Worm (Caenorhabditis elegans) whole organism, L3 larva: Measurements from ENCODE around the gene K12H6.7.

Experiments used
- R02D3.7 ChIP-seq: fragments of 150-350 bp; optimal IDR thresholded peaks from 2 replicates; lab custom pipeline; 2014; ENCODE audit warnings: missing biosample characterization, missing genetic modification characterization
- ama-1 ChIP-seq: fragments of 150-350 bp; optimal IDR thresholded peaks from 2 replicates; lab custom pipeline; 2018
- ceh-16 ChIP-seq: sonication (generic microtip); optimal IDR thresholded peaks from 2 replicates; lab custom pipeline; 2017; ENCODE audit warnings: missing biosample characterization, missing genetic modification characterization
- ceh-9 ChIP-seq: sonication (generic microtip); optimal IDR thresholded peaks from 2 replicates; lab custom pipeline; 2018; ENCODE audit warnings: missing biosample characterization, missing genetic modification characterization
- daf-12 ChIP-seq: fragments of 150-350 bp; optimal IDR thresholded peaks from 2 replicates; lab custom pipeline; 2014; ENCODE audit warnings: missing biosample characterization, missing genetic modification reagents, missing genetic modification characterization
- egl-5 ChIP-seq: fragments of 150-350 bp; optimal IDR thresholded peaks from 2 replicates; lab custom pipeline; 2017; ENCODE audit warnings: missing biosample characterization, missing genetic modification reagents, missing genetic modification characterization, inconsistent platforms
- elt-1 ChIP-seq: fragments of 150-350 bp; optimal IDR thresholded peaks from 2 replicates; lab custom pipeline; 2014; ENCODE audit warnings: missing biosample characterization, missing genetic modification characterization
- elt-2 ChIP-seq: sonication (generic microtip); optimal IDR thresholded peaks from 2 replicates; lab custom pipeline; 2016; ENCODE audit warnings: missing genetic modification reagents, mild to moderate bottlenecking, missing genetic modification characterization, missing compliant biosample characterization
- elt-3 ChIP-seq, 3 experiments: fragments of 150-350 bp in 1 of 3; sonication (generic microtip) in 2 of 3; optimal IDR thresholded peaks; 2 replicates in 2 of 3; 4 replicates in 1 of 3; lab custom pipeline; 2014 to 2017; ENCODE audit warnings: missing biosample characterization in 3 of 3, missing genetic modification characterization in 3 of 3
- fkh-2 ChIP-seq: fragments of 150-350 bp; optimal IDR thresholded peaks from 2 replicates; lab custom pipeline; 2014; ENCODE audit warnings: missing biosample characterization, missing genetic modification reagents, missing genetic modification characterization
- hmg-11 ChIP-seq: sonication (generic microtip); optimal IDR thresholded peaks from 2 replicates; lab custom pipeline; 2016; ENCODE audit warnings: missing genetic modification characterization, missing compliant biosample characterization
- lin-15B ChIP-seq: fragments of 150-350 bp; optimal IDR thresholded peaks from 2 replicates; lab custom pipeline; 2014; ENCODE audit warnings: missing biosample characterization, missing genetic modification characterization
- lin-39 ChIP-seq: fragments of 150-350 bp; optimal IDR thresholded peaks from 2 replicates; lab custom pipeline; 2018; ENCODE audit warnings: missing biosample characterization, missing genetic modification reagents, missing genetic modification characterization
- mml-1 ChIP-seq: fragments of 150-350 bp; sonication (generic microtip); optimal IDR thresholded peaks from 3 replicates; lab custom pipeline; 2014; ENCODE audit warnings: missing biosample characterization, missing genetic modification characterization
- nfya-1 ChIP-seq: sonication (generic microtip); optimal IDR thresholded peaks from 2 replicates; lab custom pipeline; 2017; ENCODE audit warnings: missing genetic modification characterization, mild to moderate bottlenecking, missing compliant biosample characterization, antibody characterized with exemption, moderate library complexity; ENCODE audit not compliant: insufficient read depth
- nhr-12 ChIP-seq: fragments of 150-350 bp; optimal IDR thresholded peaks from 2 replicates; lab custom pipeline; 2014; ENCODE audit warnings: missing biosample characterization, missing genetic modification characterization
- nhr-23 ChIP-seq: fragments of 150-350 bp; optimal IDR thresholded peaks from 2 replicates; lab custom pipeline; 2014; ENCODE audit warnings: missing biosample characterization, missing genetic modification reagents, missing genetic modification characterization
- nhr-25 ChIP-seq: sonication (generic microtip); optimal IDR thresholded peaks from 2 replicates; lab custom pipeline; 2017; ENCODE audit warnings: missing biosample characterization, missing genetic modification characterization
- nhr-28 ChIP-seq: fragments of 150-350 bp; optimal IDR thresholded peaks from 2 replicates; lab custom pipeline; 2014; ENCODE audit warnings: missing biosample characterization, missing genetic modification characterization
- nhr-43 ChIP-seq: sonication (generic microtip); optimal IDR thresholded peaks from 2 replicates; lab custom pipeline; 2016; ENCODE audit warnings: mild to moderate bottlenecking, missing genetic modification characterization, missing compliant biosample characterization; ENCODE audit not compliant: poor library complexity, severe bottlenecking
- nhr-76 ChIP-seq: fragments of 150-350 bp; sonication (generic microtip); optimal IDR thresholded peaks from 5 replicates; lab custom pipeline; 2014; ENCODE audit warnings: missing biosample characterization, missing genetic modification characterization
- pha-4 ChIP-seq: fragments of 150-350 bp; optimal IDR thresholded peaks from 2 replicates; lab custom pipeline; 2014; ENCODE audit warnings: missing biosample characterization, missing genetic modification reagents, missing genetic modification characterization
- sea-2 ChIP-seq: fragments of 150-350 bp; sonication (generic microtip); optimal IDR thresholded peaks from 4 replicates; lab custom pipeline; 2014; ENCODE audit warnings: missing biosample characterization, missing genetic modification reagents, missing genetic modification characterization
- skn-1 ChIP-seq: fragments of 150-350 bp; optimal IDR thresholded peaks from 2 replicates; lab custom pipeline; 2014; ENCODE audit warnings: missing biosample characterization, missing genetic modification characterization
- snpc-4 ChIP-seq: fragments of 150-350 bp; optimal IDR thresholded peaks from 2 replicates; lab custom pipeline; 2014; ENCODE audit warnings: missing biosample characterization, missing genetic modification characterization
- unc-62 ChIP-seq: fragments of 150-350 bp; sonication (generic microtip); optimal IDR thresholded peaks from 4 replicates; lab custom pipeline; 2014; ENCODE audit warnings: missing biosample characterization, missing genetic modification reagents, missing genetic modification characterization
- ztf-11 ChIP-seq: fragments of 150-350 bp; optimal IDR thresholded peaks from 2 replicates; lab custom pipeline; 2014; ENCODE audit warnings: missing biosample characterization, missing genetic modification characterization
- ztf-4 ChIP-seq: fragments of 150-350 bp; optimal IDR thresholded peaks from 2 replicates; lab custom pipeline; 2014; ENCODE audit warnings: missing biosample characterization, missing genetic modification characterization

The K12H6.7 gene

ce11 chrII:2861385-2862099 is 24.8 kb upstream of the K12H6.7 start:
- TF ChIP-seq fkh-2: no peak
- peak; percentile 32 for TF ChIP-seq hmg-11 (tag; lab: Kevin White, UChicago)
- TF ChIP-seq elt-2: peak; percentile 19

- TF ChIP-seq pha-4 (tag; lab: Kevin White, UChicago) (peak; percentile 24), nhr-25 (tag; lab: Kevin White, UChicago) (no peak), unc-62 (no peak), nhr-23 (tag; lab: Kevin White, UChicago) (peak; percentile 43), nfya-1 (tag; lab: Kevin White, UChicago) (peak; percentile 10), ztf-11 (no peak)
Observed at ce11 chrII:2859873-2860821, 23.4 kb upstream of the K12H6.7 start.

- TF ChIP-seq snpc-4 (tag; lab: Kevin White, UChicago): no peak
- no peak for TF ChIP-seq lin-15B (tag; lab: Kevin White, UChicago)
- no peak for TF ChIP-seq unc-62
Observed at ce11 chrII:2859315-2859714, 22.6 kb upstream of the K12H6.7 start.

- no peak for TF ChIP-seq R02D3.7
Observed at ce11 chrII:2858851-2859250, 22.1 kb upstream of the K12H6.7 start.

- TF ChIP-seq pha-4 (tag; lab: Kevin White, UChicago) (no peak), nhr-25 (tag; lab: Kevin White, UChicago) (peak; percentile 49), lin-15B (tag; lab: Kevin White, UChicago) (no peak), elt-1 (tag; lab: Kevin White, UChicago) (peak; percentile 81), skn-1 (tag; lab: Kevin White, UChicago) (no peak), elt-3 (tag; optimal IDR thresholded peaks at IDR 0.05; lab: Kevin White, UChicago) (peak in 2 of 3 experiments; percentile 70 to 95), ceh-16 (tag; lab: Kevin White, UChicago) (no peak), ceh-9 (no peak), daf-12 (tag; lab: Kevin White, UChicago) (no peak), egl-5 (tag; lab: Kevin White, UChicago) (no peak), nhr-43 (tag; lab: Kevin White, UChicago) (peak; percentile 63), nhr-28 (tag; lab: Kevin White, UChicago) (no peak)
Observed at ce11 chrII:2857559-2857958, 20.8 kb upstream of the K12H6.7 start.

ce11 chrII:2856114-2856513 is 19.4 kb upstream of the K12H6.7 start:
- TF ChIP-seq ceh-16 (tag; lab: Kevin White, UChicago) (no peak), ama-1 (lab: Kevin White, UChicago) (no peak), pha-4 (tag; lab: Kevin White, UChicago) (no peak), lin-39 (tag; lab: Kevin White, UChicago) (no peak), hmg-11 (tag; lab: Kevin White, UChicago) (no peak), snpc-4 (tag; lab: Kevin White, UChicago) (no peak), nhr-25 (tag; lab: Kevin White, UChicago) (no peak), nhr-43 (tag; lab: Kevin White, UChicago) (peak; percentile 22), unc-62 (no peak), nhr-23 (tag; lab: Kevin White, UChicago) (peak; percentile 13), ztf-4 (tag; lab: Kevin White, UChicago) (no peak), egl-5 (tag; lab: Kevin White, UChicago) (no peak), elt-3 (tag; optimal IDR thresholded peaks at IDR 0.05; lab: Kevin White, UChicago) (peak in 1 of 3 experiments; percentile 9), mml-1 (tag; lab: Kevin White, UChicago) (no peak), sea-2 (no peak), nhr-76 (tag; lab: Kevin White, UChicago) (no peak), nhr-12 (tag; lab: Kevin White, UChicago) (no peak)
